Fruit fly (Drosophila melanogaster) whole organism: ENCODE measurements around the gene Rsf1.

Experiments
- CG8478 ChIP-seq: fragments of >200 bp; optimal IDR thresholded peaks from 2 replicates; lab custom pipeline; 2018; ENCODE audit warnings: inconsistent platforms
- Dll ChIP-seq: fragments of >200 bp; optimal IDR thresholded peaks from 2 replicates; lab custom pipeline; 2017
- EcR ChIP-seq, 2 experiments: fragments of >200 bp; optimal IDR thresholded peaks; 2 replicates each; lab custom pipeline; 2017; ENCODE audit warnings: missing biosample characterization in 2 of 2, missing genetic modification characterization in 2 of 2, missing genetic modification reagents in 2 of 2
- pan ChIP-seq: fragments of >200 bp; optimal IDR thresholded peaks from 2 replicates; lab custom pipeline; 2017
- psq ChIP-seq: fragments of >200 bp; optimal IDR thresholded peaks from 2 replicates; lab custom pipeline; 2017
- usp ChIP-seq: fragments of >200 bp; optimal IDR thresholded peaks from 2 replicates; lab custom pipeline; 2017; ENCODE audit warnings: missing biosample characterization, missing genetic modification characterization, mixed read lengths

Gene Rsf1

DNA sequence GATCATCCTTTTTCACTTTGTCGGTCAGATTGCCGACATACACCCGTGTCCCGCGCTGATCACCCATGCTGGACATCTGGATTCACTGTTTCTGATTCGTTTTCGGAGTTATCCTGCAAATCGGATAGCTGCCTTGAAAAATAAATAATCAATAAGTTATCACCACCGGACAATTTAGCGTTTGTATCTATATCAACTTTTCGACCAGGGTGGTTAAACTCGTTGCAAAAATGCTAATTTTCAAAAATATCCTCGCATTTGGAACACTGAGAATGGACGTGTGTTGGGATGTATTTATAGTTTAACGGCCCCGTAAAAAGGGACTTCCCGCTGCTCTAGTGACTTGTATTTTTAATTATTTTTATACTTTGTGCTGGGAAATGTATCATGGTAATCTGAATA is at the start of gene Rsf1:
Gene Rsf1 (minus strand): TSS at position 212 of the 402 bp plus-strand sequence.
- no peak for TF ChIP-seq pan
- no peak for TF ChIP-seq Dll (lab: Kevin White, UChicago)
- TF ChIP-seq EcR (GFP tag; optimal IDR thresholded peaks at IDR 0.05; lab: Kevin White, UChicago), result no peak
- TF ChIP-seq psq (lab: Kevin White, UChicago), result no peak
- TF ChIP-seq usp (GFP tag; lab: Kevin White, UChicago), result no peak
- TF ChIP-seq CG8478, result no peak

DNA sequence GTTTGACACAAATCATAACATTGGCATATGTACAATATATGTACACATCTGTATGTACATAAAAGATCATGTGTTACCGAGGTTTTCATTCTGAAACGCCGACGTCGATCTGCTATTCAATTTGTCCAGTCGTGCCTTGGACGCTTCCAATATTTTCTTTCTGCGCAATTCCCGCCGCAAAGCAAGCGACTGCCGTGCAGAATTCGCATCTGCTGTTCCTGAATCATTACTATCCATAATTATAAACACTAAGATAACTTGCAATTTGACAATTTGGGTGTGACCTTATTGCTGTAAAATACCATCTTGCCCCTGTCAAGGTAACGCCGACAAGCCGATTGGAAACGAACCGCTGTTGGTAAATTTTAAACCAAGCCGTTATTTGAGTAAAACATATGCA is 48.5 kb upstream of the Rsf1 start:
- TF ChIP-seq Dll (lab: Kevin White, UChicago) (no peak), pan (no peak), usp (GFP tag; lab: Kevin White, UChicago) (no peak), CG8478 (no peak), EcR (GFP tag; optimal IDR thresholded peaks at IDR 0.05; lab: Kevin White, UChicago) (no peak), psq (lab: Kevin White, UChicago) (no peak)

dm6 chr2L:10310614-10311382 is 47.4 kb upstream of the Rsf1 start, which contains the start of gene Cdk5alpha:
Cdk5alpha (minus strand) TSS chr2L:10310956.
- TF ChIP-seq CG8478 (no peak), pan (no peak), Dll (lab: Kevin White, UChicago) (no peak), EcR (GFP tag; optimal IDR thresholded peaks at IDR 0.05; lab: Kevin White, UChicago) (no peak), usp (GFP tag; lab: Kevin White, UChicago) (no peak), psq (lab: Kevin White, UChicago) (no peak)

dm6 chr2L:10306518-10307260 is 43.3 kb upstream of the Rsf1 start, which contains the start of the genes CG5390 and CG4968:
CG5390 (minus strand) TSS chr2L:10306594.
CG4968 (plus strand) TSS chr2L:10306922.
- no peak for TF ChIP-seq EcR (GFP tag; optimal IDR thresholded peaks at IDR 0.05; lab: Kevin White, UChicago)
- no peak for TF ChIP-seq pan
- TF ChIP-seq Dll (lab: Kevin White, UChicago), result no peak
- no peak for TF ChIP-seq psq (lab: Kevin White, UChicago)
- TF ChIP-seq usp (GFP tag; lab: Kevin White, UChicago), result no peak
- TF ChIP-seq CG8478, result no peak

- TF ChIP-seq CG8478, result no peak
- TF ChIP-seq pan, result no peak
- TF ChIP-seq Dll (lab: Kevin White, UChicago), result no peak
- TF ChIP-seq EcR (GFP tag; optimal IDR thresholded peaks at IDR 0.05; lab: Kevin White, UChicago), result no peak
- TF ChIP-seq psq (lab: Kevin White, UChicago), result no peak
- no peak for TF ChIP-seq usp (GFP tag; lab: Kevin White, UChicago)
Measured at dm6 chr2L:10305538-10306147, 42.3 kb upstream of the Rsf1 start.

DNA sequence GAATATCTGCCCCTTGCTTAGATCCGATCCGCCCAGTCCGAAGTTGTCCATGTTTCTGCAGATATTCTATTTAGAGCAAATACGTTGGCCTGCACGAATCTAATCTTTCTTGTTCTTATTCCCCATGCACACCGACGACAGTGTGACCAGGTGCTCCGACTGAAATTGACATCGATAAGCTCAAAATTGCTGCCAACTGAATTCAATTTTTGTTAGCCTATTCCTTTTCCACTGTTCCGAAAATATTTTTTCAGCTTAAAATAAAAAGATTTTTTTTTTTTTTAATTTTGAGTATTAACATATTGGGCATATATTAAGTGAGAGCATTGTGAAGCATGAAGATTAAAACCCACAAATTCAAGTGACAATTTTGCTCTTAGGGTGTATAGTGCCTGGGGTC is 40.4 kb upstream of the Rsf1 start, which contains the start of gene nmd:
Gene nmd (minus strand): TSS at position 162 of the 400 bp plus-strand sequence.
- TF ChIP-seq usp (GFP tag; lab: Kevin White, UChicago), result no peak
- no peak for TF ChIP-seq psq (lab: Kevin White, UChicago)
- TF ChIP-seq EcR (GFP tag; optimal IDR thresholded peaks at IDR 0.05; lab: Kevin White, UChicago), result no peak

- TF ChIP-seq EcR (GFP tag; optimal IDR thresholded peaks at IDR 0.05; lab: Kevin White, UChicago), result no peak
- TF ChIP-seq usp (GFP tag; lab: Kevin White, UChicago), result no peak
- no peak for TF ChIP-seq psq (lab: Kevin White, UChicago)
- no peak for TF ChIP-seq Dll (lab: Kevin White, UChicago)
Measured at dm6 chr2L:10301918-10302317, 38.6 kb upstream of the Rsf1 start, which contains the start of gene CG13138. CG13138 (minus strand) TSS chr2L:10302018.

dm6 chr2L:10299810-10300147 is 36.4 kb upstream of the Rsf1 start, which contains the start of gene CYLD:
CYLD (minus strand) TSS chr2L:10299847.
- no peak for TF ChIP-seq EcR (GFP tag; optimal IDR thresholded peaks at IDR 0.05; lab: Kevin White, UChicago)
- no peak for TF ChIP-seq pan
- TF ChIP-seq psq (lab: Kevin White, UChicago), result no peak
- TF ChIP-seq Dll (lab: Kevin White, UChicago), result no peak
- TF ChIP-seq usp (GFP tag; lab: Kevin White, UChicago), result no peak
- no peak for TF ChIP-seq CG8478

DNA sequence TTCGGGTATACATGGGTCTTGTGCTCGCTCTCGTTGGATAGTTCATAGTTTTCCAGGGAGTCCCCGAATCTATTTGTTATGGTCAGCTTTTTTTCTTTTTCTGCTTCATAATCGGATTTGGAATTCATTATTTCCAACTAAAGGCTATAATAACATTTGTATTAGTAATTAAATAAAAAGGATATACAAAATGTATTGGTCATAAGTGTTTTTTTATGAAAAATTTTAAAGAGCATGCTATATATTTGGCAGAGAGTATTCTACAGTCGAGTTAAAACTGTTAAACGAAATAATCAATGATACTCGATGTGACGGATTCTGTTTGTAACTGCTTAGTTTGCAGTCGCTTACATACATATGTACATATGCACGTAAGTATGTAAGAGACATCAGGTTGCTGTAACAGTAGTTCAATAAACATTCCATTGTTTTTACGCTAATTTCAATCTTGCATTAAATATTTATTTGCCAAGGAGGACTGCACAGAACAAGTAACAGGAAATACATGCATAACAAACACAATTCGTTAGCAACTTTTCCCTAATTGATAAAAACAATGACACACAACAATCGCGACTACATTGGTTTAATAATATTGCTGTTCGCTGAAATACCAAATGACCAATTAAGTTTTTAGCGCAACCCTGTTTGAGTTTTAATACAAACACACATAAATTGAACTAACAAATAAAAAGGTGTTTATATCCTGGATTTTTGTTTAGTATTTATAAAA is 35.9 kb upstream of the Rsf1 start:
- TF ChIP-seq Dll (lab: Kevin White, UChicago) (no peak), usp (GFP tag; lab: Kevin White, UChicago) (no peak), CG8478 (no peak), EcR (GFP tag; optimal IDR thresholded peaks at IDR 0.05; lab: Kevin White, UChicago) (no peak), pan (no peak), psq (lab: Kevin White, UChicago) (no peak)

DNA sequence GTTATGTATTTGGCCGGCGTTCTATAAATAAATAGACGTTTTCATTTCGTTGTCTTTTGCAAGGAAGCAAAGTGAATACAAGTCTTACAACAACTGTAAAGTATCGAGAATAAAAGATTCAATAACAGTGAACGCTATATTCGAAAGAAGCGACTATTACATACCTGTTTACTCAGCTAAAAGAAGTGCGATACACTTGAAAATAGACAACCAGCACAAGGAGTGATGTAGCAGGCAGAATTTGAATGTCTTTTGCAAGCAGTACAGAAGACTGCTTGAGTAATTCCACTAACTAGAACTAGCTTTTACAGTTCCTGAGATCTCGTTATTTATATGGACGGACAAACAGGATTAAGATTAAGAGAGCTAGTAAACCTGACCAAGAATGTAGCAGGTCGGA is 35.0 kb upstream of the Rsf1 start:
- no peak for TF ChIP-seq EcR (GFP tag; optimal IDR thresholded peaks at IDR 0.05; lab: Kevin White, UChicago)
- TF ChIP-seq Dll (lab: Kevin White, UChicago), result no peak
- no peak for TF ChIP-seq CG8478
- no peak for TF ChIP-seq psq (lab: Kevin White, UChicago)
